Fruit fly (Drosophila melanogaster): ENCODE data around the gene omd.

The omd gene

DNA sequence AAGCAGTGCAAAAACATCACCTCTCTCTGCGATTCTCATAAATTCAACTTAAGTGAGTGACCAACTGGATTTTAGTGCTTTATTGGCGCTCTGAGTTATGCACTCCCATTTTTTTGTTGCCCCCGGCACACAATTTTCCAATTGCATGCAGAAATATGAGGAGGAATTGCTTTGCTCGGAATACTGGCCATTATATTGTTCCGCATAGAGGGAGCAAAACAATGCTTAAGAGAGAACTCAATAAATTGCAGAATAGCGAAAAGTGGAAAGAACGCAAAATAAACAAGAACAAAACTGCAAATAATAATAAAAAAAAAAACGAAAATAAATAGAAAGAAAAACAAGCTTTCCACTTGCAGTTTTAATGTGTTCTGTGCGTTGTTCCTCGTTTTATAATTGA is 33.8 kb upstream of the omd start:
- peak; percentile 77 for TF ChIP-seq CG17829 (tag; optimal IDR thresholded peaks at IDR 0.05)
- TF ChIP-seq CG8478 (optimal IDR thresholded peaks at IDR 0.05): no peak
- 0 out of 2 replicates have a peak, but pooled peaks have one; percentile 12 for TF ChIP-seq CG10959 (GFP tag; IDR thresholded peaks at IDR 0.05)
- TF ChIP-seq stc (GFP tag; IDR thresholded peaks at IDR 0.05): no peak
- TF ChIP-seq otp (GFP tag; IDR thresholded peaks at IDR 0.05): no peak

DNA sequence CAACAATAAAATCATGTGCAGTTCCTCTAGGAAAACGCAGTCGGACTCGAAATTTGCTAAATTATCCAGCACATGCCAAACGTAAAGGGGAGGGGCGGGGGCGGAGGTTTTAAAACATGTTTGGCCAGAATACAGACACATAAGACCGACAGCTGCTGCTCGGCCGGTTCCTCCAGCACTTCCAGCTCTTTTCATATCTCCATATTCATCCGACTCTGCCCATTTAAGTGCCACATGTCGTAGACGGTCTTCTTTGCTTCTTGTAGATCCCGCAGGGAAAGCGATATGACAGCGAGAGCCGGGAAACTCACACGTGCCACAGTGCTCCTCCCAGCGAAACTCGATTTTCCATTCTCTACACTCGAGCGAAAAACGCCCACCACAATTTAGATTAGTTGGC is 32.0 kb upstream of the omd start:
- no peak for TF ChIP-seq MESR4 (GFP tag; optimal IDR thresholded peaks at IDR 0.05)
- no peak for TF ChIP-seq vfl (GFP tag; optimal IDR thresholded peaks at IDR 0.05)
- no peak for TF ChIP-seq CkIIα-i1 (GFP tag; IDR thresholded peaks at IDR 0.05)
- TF ChIP-seq CG9876 (GFP tag; optimal IDR thresholded peaks at IDR 0.05): no peak
- peak; percentile 98 for TF ChIP-seq twi (tag; optimal IDR thresholded peaks at IDR 0.05)
- no peak for TF ChIP-seq CG42726 (GFP tag; IDR thresholded peaks at IDR 0.05; ENCODE audit: partially characterized antibody)
- TF ChIP-seq CG14441 (GFP tag; IDR thresholded peaks at IDR 0.05): no peak
- TF ChIP-seq btn (GFP tag; optimal IDR thresholded peaks at IDR 0.05): no peak
- TF ChIP-seq tll (GFP tag; optimal IDR thresholded peaks at IDR 0.05): no peak
- no peak for TF ChIP-seq CG10321 (GFP tag; IDR thresholded peaks at IDR 0.05)
- no peak for TF ChIP-seq Ets97D (GFP tag; optimal IDR thresholded peaks at IDR 0.05)
- TF ChIP-seq CG12299 (tag; optimal IDR thresholded peaks at IDR 0.05): no peak
- no peak for TF ChIP-seq Hr3 (GFP tag; optimal IDR thresholded peaks at IDR 0.05)
- TF ChIP-seq ap (GFP tag; IDR thresholded peaks at IDR 0.05): no peak
- no peak for TF ChIP-seq Camta (GFP tag; optimal IDR thresholded peaks at IDR 0.05)
- TF ChIP-seq nerfin-1 (tag; optimal IDR thresholded peaks at IDR 0.05): no peak
- TF ChIP-seq pho (GFP tag; optimal IDR thresholded peaks at IDR 0.05): no peak
- TF ChIP-seq CG6254 (GFP tag; optimal IDR thresholded peaks at IDR 0.05): no peak
- TF ChIP-seq CG9797 (GFP tag; optimal IDR thresholded peaks at IDR 0.05): no peak
- no peak for TF ChIP-seq CG12236 (GFP tag; optimal IDR thresholded peaks at IDR 0.05)
- no peak for TF ChIP-seq CG13775 (GFP tag; optimal IDR thresholded peaks at IDR 0.05)
- TF ChIP-seq CG17361 (GFP tag; IDR thresholded peaks at IDR 0.05): no peak
- TF ChIP-seq gt (GFP tag; IDR thresholded peaks at IDR 0.05): no peak
- TF ChIP-seq disco-r (GFP tag; optimal IDR thresholded peaks at IDR 0.05): no peak
- TF ChIP-seq slp2 (GFP tag; optimal IDR thresholded peaks at IDR 0.05): no peak
- TF ChIP-seq Hr51 (GFP tag; optimal IDR thresholded peaks at IDR 0.05): no peak
- no peak for TF ChIP-seq CG12219 (GFP tag; optimal IDR thresholded peaks at IDR 0.05)
- TF ChIP-seq GATAe (GFP tag; conservative IDR thresholded peaks at IDR 0.05): no peak
- peak; percentile 28 for TF ChIP-seq crol (GFP tag; IDR thresholded peaks at IDR 0.05)
- TF ChIP-seq nmo (GFP tag; optimal IDR thresholded peaks at IDR 0.05): no peak
- TF ChIP-seq CG4282 (GFP tag; optimal IDR thresholded peaks at IDR 0.05): no peak
- no peak for TF ChIP-seq Kr (GFP tag; optimal IDR thresholded peaks at IDR 0.05)
- peak; percentile 65 for TF ChIP-seq Med (GFP tag)
- TF ChIP-seq chinmo (GFP tag; IDR thresholded peaks at IDR 0.05; ENCODE audit: partially characterized antibody): 0 out of 4 replicates have a peak, but pooled peaks have one; percentile 32
- TF ChIP-seq run (tag; optimal IDR thresholded peaks at IDR 0.05): no peak
- TF ChIP-seq ara (GFP tag; IDR thresholded peaks at IDR 0.05): 0 out of 2 replicates have a peak, but pooled peaks have one; percentile 10
- TF ChIP-seq CG17612 (GFP tag; IDR thresholded peaks at IDR 0.05): no peak
- peak; percentile 74; the same call in 1 of the 3 replicates for TF ChIP-seq CG2199 (GFP tag; IDR thresholded peaks at IDR 0.05)
